Worm (Caenorhabditis elegans) whole organism, midembryonic: ENCODE data around the gene set-15.

Experiments used
- T22C8.4 ChIP-seq: fragments of 200-800 bp; sonication (Bioruptor generic); IDR thresholded peaks from 2 replicates; pipeline ENCODE4 v1.3.6; 2022; ENCODE audit warnings: missing genetic modification characterization, missing compliant biosample characterization
- cog-1 ChIP-seq: sonication (generic microtip); optimal IDR thresholded peaks from 2 replicates; lab custom pipeline; 2016; ENCODE audit warnings: missing genetic modification characterization, missing compliant biosample characterization
- flt-1 ChIP-seq: fragments of 200-800 bp; sonication (Bioruptor generic); IDR thresholded peaks from 2 replicates; pipeline ENCODE4 v1.3.6; 2022; ENCODE audit warnings: missing genetic modification characterization, missing compliant biosample characterization
- klf-2 ChIP-seq: fragments of 200-800 bp; sonication (Bioruptor generic); conservative IDR thresholded peaks from 2 replicates; pipeline ENCODE4 v1.3.6; 2022; ENCODE audit warnings: missing genetic modification reagents, missing genetic modification characterization, missing compliant biosample characterization
- med-1 ChIP-seq: sonication (generic microtip); optimal IDR thresholded peaks from 2 replicates; lab custom pipeline; 2017; ENCODE audit warnings: missing genetic modification characterization, mild to moderate bottlenecking, missing compliant biosample characterization, antibody characterized with exemption, missing genetic modification reagents; ENCODE audit not compliant: insufficient read depth
- ref-1 ChIP-seq: fragments of 200-800 bp; sonication (Bioruptor generic); conservative IDR thresholded peaks from 2 replicates; pipeline ENCODE4 v1.3.6; 2022; ENCODE audit warnings: missing genetic modification reagents, missing genetic modification characterization, missing compliant biosample characterization
- tab-1 ChIP-seq: fragments of 200-800 bp; sonication (Bioruptor generic); IDR thresholded peaks from 2 replicates; pipeline ENCODE4 v1.3.6; 2022; ENCODE audit warnings: missing genetic modification characterization, missing compliant biosample characterization
- ztf-23 ChIP-seq: fragments of 200-800 bp; sonication (Bioruptor generic); IDR thresholded peaks from 2 replicates; pipeline ENCODE4 v1.3.6; 2022; ENCODE audit warnings: missing genetic modification reagents, missing genetic modification characterization, missing compliant biosample characterization
- ztf-29 ChIP-seq: fragments of 200-800 bp; sonication (Bioruptor generic); IDR thresholded peaks from 2 replicates; pipeline ENCODE4 v1.3.6; 2022; ENCODE audit warnings: missing genetic modification reagents, missing genetic modification characterization, missing compliant biosample characterization

- TF ChIP-seq med-1 (GFP tag; lab: Kevin White, UChicago) = no peak
- TF ChIP-seq ref-1 (GFP tag; lab: Robert Waterston, UW) = no peak
- peak; percentile 56; the same call in 1 of the 2 replicates for TF ChIP-seq flt-1
- TF ChIP-seq ztf-23 (GFP tag; lab: Robert Waterston, UW) = 0 out of 2 replicates have a peak, but pooled peaks have one; percentile 30
- no peak for TF ChIP-seq T22C8.4 (GFP tag; lab: Robert Waterston, UW)
- no peak for TF ChIP-seq klf-2 (GFP tag; lab: Robert Waterston, UW)
- TF ChIP-seq ztf-29 = no peak
- no peak for TF ChIP-seq tab-1
- no peak for TF ChIP-seq cog-1 (tag; lab: Kevin White, UChicago)
Measured at ce11 chrIV:4749155-4749554, 30.9 kb downstream of the set-15 start.
